Fruit fly (Drosophila melanogaster) whole organism, embryonic: Measurements from ENCODE around the gene SsRbeta.

ENCODE experiments used
- Atf-2 ChIP-seq: fragments of 200-800 bp; sonication (Bioruptor generic); optimal IDR thresholded peaks from 2 replicates; lab custom pipeline; 2016; ENCODE audit warnings: missing biosample characterization, missing genetic modification characterization
- CG10321 ChIP-seq: fragments of 200-800 bp; sonication (Bioruptor generic); IDR thresholded peaks from 2 replicates; pipeline ENCODE4 v1.3.6; 2022; ENCODE audit warnings: missing biosample characterization, missing genetic modification characterization
- CG10431 ChIP-seq: fragments of 200-800 bp; sonication (Bioruptor generic); optimal IDR thresholded peaks from 3 replicates; lab custom pipeline; 2018; ENCODE audit warnings: missing biosample characterization, mild to moderate bottlenecking, missing genetic modification characterization
- CG16815 ChIP-seq: fragments of 200-800 bp; sonication (Bioruptor generic); optimal IDR thresholded peaks from 3 replicates; lab custom pipeline; 2017; ENCODE audit warnings: missing biosample characterization, mild to moderate bottlenecking, missing genetic modification characterization
- CG17385 ChIP-seq: fragments of 200-800 bp; sonication (Bioruptor generic); optimal IDR thresholded peaks from 3 replicates; lab custom pipeline; 2018; ENCODE audit warnings: missing biosample characterization, mild to moderate bottlenecking, missing genetic modification characterization
- CG1832 ChIP-seq: fragments of 200-800 bp; sonication (Bioruptor generic); optimal IDR thresholded peaks from 2 replicates; lab custom pipeline; 2017; ENCODE audit warnings: missing biosample characterization, mild to moderate bottlenecking, missing genetic modification characterization, inconsistent platforms
- CG18764 ChIP-seq: fragments of 200-800 bp; sonication (Bioruptor generic); optimal IDR thresholded peaks from 3 replicates; lab custom pipeline; 2016; ENCODE audit warnings: missing biosample characterization, missing genetic modification characterization
- CG2678 ChIP-seq: fragments of 200-800 bp; sonication (Bioruptor generic); optimal IDR thresholded peaks from 3 replicates; lab custom pipeline; 2019; ENCODE audit warnings: missing biosample characterization, mild to moderate bottlenecking, missing genetic modification characterization, moderate library complexity
- CG2875 ChIP-seq: fragments of 200-800 bp; sonication (Bioruptor generic); optimal IDR thresholded peaks from 2 replicates; lab custom pipeline; 2017; ENCODE audit warnings: missing biosample characterization, mild to moderate bottlenecking, missing genetic modification characterization, missing genetic modification reagents
- CG30020 ChIP-seq: fragments of 200-800 bp; optimal IDR thresholded peaks from 2 replicates; lab custom pipeline; 2019; ENCODE audit warnings: missing biosample characterization, mild to moderate bottlenecking, missing genetic modification characterization, moderate library complexity
- CG3163 ChIP-seq: fragments of 200-800 bp; sonication (Bioruptor generic); optimal IDR thresholded peaks from 3 replicates; lab custom pipeline; 2016; ENCODE audit warnings: missing biosample characterization, missing genetic modification characterization
- CG32532 ChIP-seq: fragments of 200-800 bp; sonication (Bioruptor generic); IDR thresholded peaks from 2 replicates; pipeline ENCODE4 v1.3.6; 2022; ENCODE audit warnings: missing biosample characterization, missing genetic modification characterization
- CG34422 ChIP-seq: fragments of 200-800 bp; sonication (Bioruptor generic); IDR thresholded peaks from 3 replicates; pipeline ENCODE4 v1.3.6; 2022; ENCODE audit warnings: missing biosample characterization, missing genetic modification characterization
- CG4360 ChIP-seq: fragments of 200-800 bp; sonication (Bioruptor generic); IDR thresholded peaks from 2 replicates; pipeline ENCODE4 v1.3.6; 2022; ENCODE audit warnings: missing biosample characterization, missing genetic modification characterization
- CG4820 ChIP-seq: fragments of 200-800 bp; sonication (Bioruptor generic); optimal IDR thresholded peaks from 3 replicates; lab custom pipeline; 2016; ENCODE audit warnings: missing biosample characterization, missing genetic modification characterization
- CkIIα-i1 ChIP-seq: fragments of 200-800 bp; sonication (Bioruptor generic); IDR thresholded peaks from 2 replicates; pipeline ENCODE4 v1.3.6; 2022; ENCODE audit warnings: missing biosample characterization, missing genetic modification characterization
- Dref ChIP-seq: fragments of 200-800 bp; sonication (Bioruptor generic); IDR thresholded peaks from 2 replicates; pipeline ENCODE4 v1.3.6; 2022; ENCODE audit warnings: missing biosample characterization, missing genetic modification characterization
- Gsc ChIP-seq: fragments of 200-800 bp; sonication (Bioruptor generic); IDR thresholded peaks from 2 replicates; pipeline ENCODE4 v1.3.6; 2022; ENCODE audit warnings: missing biosample characterization, missing genetic modification characterization
- Hr3 ChIP-seq: fragments of 200-800 bp; sonication (Bioruptor generic); optimal IDR thresholded peaks from 3 replicates; lab custom pipeline; 2016; ENCODE audit warnings: missing biosample characterization, missing genetic modification characterization
- Med ChIP-seq: fragments of 200-800 bp; sonication (Bioruptor generic); peaks from one replicate; lab custom pipeline; 2016; ENCODE audit warnings: missing biosample characterization, missing genetic modification characterization, mild to moderate bottlenecking, inconsistent platforms, moderate library complexity
- Mes4 ChIP-seq: fragments of 200-800 bp; sonication (Bioruptor generic); optimal IDR thresholded peaks from 2 replicates; lab custom pipeline; 2016; ENCODE audit warnings: missing biosample characterization, missing genetic modification characterization
- Oaz ChIP-seq: fragments of 200-800 bp; sonication (Bioruptor generic); IDR thresholded peaks from 2 replicates; pipeline ENCODE4 v1.3.6; 2022; ENCODE audit warnings: missing biosample characterization, missing genetic modification characterization
- Rfx ChIP-seq: fragments of 200-800 bp; sonication (Bioruptor generic); IDR thresholded peaks from 2 replicates; pipeline ENCODE4 v1.3.6; 2022; ENCODE audit warnings: missing biosample characterization, missing genetic modification characterization
- Sox100B ChIP-seq: fragments of 200-800 bp; sonication (Bioruptor generic); optimal IDR thresholded peaks from 3 replicates; lab custom pipeline; 2018; ENCODE audit warnings: missing biosample characterization, mild to moderate bottlenecking, missing genetic modification characterization
- Trl ChIP-seq, 3 experiments: fragments of >200 bp in 2 of 3; fragments of 200-800 bp in 1 of 3; sonication (Bioruptor generic) in 1 of 3; optimal IDR thresholded peaks; 2 replicates in 1 of 3; 3 replicates in 2 of 3; lab custom pipeline; 2016 to 2017; ENCODE audit warnings: missing biosample characterization in 1 of 3, missing genetic modification characterization in 1 of 3
- Vsx1 ChIP-seq: fragments of 200-800 bp; sonication (Bioruptor generic); optimal IDR thresholded peaks from 2 replicates; lab custom pipeline; 2017; ENCODE audit warnings: missing biosample characterization, mild to moderate bottlenecking, missing genetic modification characterization, missing genetic modification reagents
- abd-A ChIP-seq: fragments of 200-800 bp; sonication (Bioruptor generic); optimal IDR thresholded peaks from 3 replicates; lab custom pipeline; 2019; ENCODE audit warnings: missing biosample characterization, mild to moderate bottlenecking, missing genetic modification characterization, moderate library complexity
- ash1 ChIP-seq: fragments of 200-800 bp; sonication (Bioruptor generic); optimal IDR thresholded peaks from 2 replicates; lab custom pipeline; 2018; ENCODE audit warnings: missing biosample characterization, mild to moderate bottlenecking, missing genetic modification characterization
- bsh ChIP-seq, 2 experiments: fragments of 200-800 bp; sonication (Bioruptor generic); optimal IDR thresholded peaks; 2 replicates each; lab custom pipeline; 2017 to 2018; ENCODE audit warnings: mild to moderate bottlenecking in 2 of 2, missing biosample characterization in 2 of 2, missing genetic modification characterization in 2 of 2, moderate library complexity in 1 of 2
- cato ChIP-seq: fragments of 200-800 bp; sonication (Bioruptor generic); optimal IDR thresholded peaks from 2 replicates; lab custom pipeline; 2016; ENCODE audit warnings: missing biosample characterization, missing genetic modification characterization, borderline replicate concordance
- cg ChIP-seq: fragments of 200-800 bp; sonication (Bioruptor generic); optimal IDR thresholded peaks from 3 replicates; lab custom pipeline; 2019; ENCODE audit warnings: missing biosample characterization, mild to moderate bottlenecking, missing genetic modification characterization, moderate library complexity
- dpn ChIP-seq, 2 experiments: fragments of 200-800 bp; sonication (Bioruptor generic); optimal IDR thresholded peaks; 3 replicates each; lab custom pipeline; 2016; ENCODE audit warnings: missing biosample characterization in 2 of 2, missing genetic modification characterization in 2 of 2
- ems ChIP-seq: fragments of 200-800 bp; sonication (Bioruptor generic); optimal IDR thresholded peaks from 3 replicates; lab custom pipeline; 2016; ENCODE audit warnings: missing biosample characterization, missing genetic modification characterization
- exex ChIP-seq: fragments of 200-800 bp; sonication (Bioruptor generic); optimal IDR thresholded peaks from 4 replicates; lab custom pipeline; 2018; ENCODE audit warnings: missing biosample characterization, mild to moderate bottlenecking, missing genetic modification characterization, moderate library complexity
- ftz-f1 ChIP-seq: fragments of 200-800 bp; sonication (Bioruptor generic); optimal IDR thresholded peaks from 2 replicates; lab custom pipeline; 2016; ENCODE audit warnings: missing biosample characterization, missing genetic modification characterization
- gcm ChIP-seq: fragments of 200-800 bp; sonication (Bioruptor generic); optimal IDR thresholded peaks from 2 replicates; lab custom pipeline; 2019; ENCODE audit warnings: missing biosample characterization, mild to moderate bottlenecking, missing genetic modification characterization, moderate library complexity
- nmo ChIP-seq: fragments of 200-800 bp; sonication (Bioruptor generic); optimal IDR thresholded peaks from 2 replicates; lab custom pipeline; 2018; ENCODE audit warnings: missing biosample characterization, mild to moderate bottlenecking, missing genetic modification characterization, moderate library complexity
- pros ChIP-seq: fragments of 200-800 bp; sonication (Bioruptor generic); optimal IDR thresholded peaks from 3 replicates; lab custom pipeline; 2019; ENCODE audit warnings: missing biosample characterization, mild to moderate bottlenecking, missing genetic modification characterization, moderate library complexity
- sd ChIP-seq: fragments of 200-800 bp; sonication (Bioruptor generic); optimal IDR thresholded peaks from 3 replicates; lab custom pipeline; 2018; ENCODE audit warnings: missing biosample characterization, mild to moderate bottlenecking, missing genetic modification characterization, moderate library complexity
- sens ChIP-seq: fragments of 200-800 bp; sonication (Bioruptor generic); peaks from one replicate; lab custom pipeline; 2016; ENCODE audit warnings: missing biosample characterization, missing genetic modification characterization
- sim ChIP-seq: fragments of 200-800 bp; sonication (Bioruptor generic); IDR thresholded peaks from 2 replicates; pipeline ENCODE4 v1.3.6; 2022; ENCODE audit warnings: missing biosample characterization, missing genetic modification characterization
- sob ChIP-seq: fragments of 200-800 bp; sonication (Bioruptor generic); IDR thresholded peaks from 2 replicates; pipeline ENCODE4 v1.3.6; 2022; ENCODE audit warnings: missing biosample characterization, missing genetic modification characterization
- sug ChIP-seq: fragments of 200-800 bp; optimal IDR thresholded peaks from 2 replicates; lab custom pipeline; 2019; ENCODE audit warnings: missing biosample characterization, mild to moderate bottlenecking, missing genetic modification characterization, moderate library complexity
- tll ChIP-seq, 2 experiments: fragments of 200-800 bp in 1 of 2; fragments of >200 bp in 1 of 2; sonication (Bioruptor generic) in 1 of 2; optimal IDR thresholded peaks; 2 replicates each; lab custom pipeline; 2017 to 2019; ENCODE audit warnings: missing biosample characterization in 2 of 2, missing genetic modification characterization in 2 of 2, mild to moderate bottlenecking in 1 of 2, moderate library complexity in 1 of 2
- toy ChIP-seq: fragments of 200-800 bp; sonication (Bioruptor generic); IDR thresholded peaks from 2 replicates; pipeline ENCODE4 v1.3.6; 2022; ENCODE audit warnings: missing biosample characterization, missing genetic modification characterization
- zen2 ChIP-seq: fragments of 200-800 bp; sonication (Bioruptor generic); IDR thresholded peaks from 3 replicates; pipeline ENCODE4 v1.3.6; 2022; ENCODE audit warnings: missing biosample characterization, missing genetic modification characterization; ENCODE audit not compliant: partially characterized antibody

The SsRbeta gene

dm6 chr3L:16160420-16161069 is 31.1 kb downstream of the SsRbeta start (continued):
- TF ChIP-seq Vsx1 (GFP tag; lab: Kevin White, UChicago) (no peak), Atf-2 (GFP tag; lab: Kevin White, UChicago) (peak; percentile 35), ems (GFP tag; lab: Kevin White, UChicago) (peak; percentile 19), abd-A (tag; lab: Kevin White, UChicago) (no peak), CG34422 (GFP tag; lab: Robert Waterston, UW) (peak; percentile 33; the same call in 1 of the 3 replicates), CG16815 (GFP tag; lab: Kevin White, UChicago) (peak; percentile 39), Dref (no peak), CkIIα-i1 (GFP tag; lab: Robert Waterston, UW) (no peak), dpn (GFP tag; optimal IDR thresholded peaks at IDR 0.05; lab: Kevin White, UChicago) (peak; percentile 55 to 62), Gsc (GFP tag; lab: Robert Waterston, UW) (no peak), pros (no peak), CG2678 (tag; lab: Kevin White, UChicago) (peak; percentile 86), Hr3 (GFP tag; lab: Kevin White, UChicago) (peak; percentile 56), Oaz (GFP tag; lab: Robert Waterston, UW) (peak; percentile 13; the same call in 1 of the 2 replicates), CG18764 (GFP tag; lab: Kevin White, UChicago) (no peak), CG1832 (GFP tag; lab: Kevin White, UChicago) (no peak), gcm (GFP tag; lab: Kevin White, UChicago) (no peak), toy (GFP tag; lab: Robert Waterston, UW) (no peak)
- TF ChIP-seq, all 482 proteins: peak for 252

- TF ChIP-seq Sox100B (GFP tag; lab: Kevin White, UChicago) (no peak), sd (no peak), exex (peak; percentile 73), Med (GFP tag; lab: Kevin White, UChicago) (peak; percentile 21), CG10321 (GFP tag; lab: Robert Waterston, UW) (0 out of 2 replicates have a peak, but pooled peaks have one; percentile 9), CG10431 (peak; percentile 26), sug (peak; percentile 31), sens (peak; percentile 12), ftz-f1 (peak; percentile 45), CG17385 (GFP tag; lab: Kevin White, UChicago) (no peak), Rfx (GFP tag; lab: Robert Waterston, UW) (no peak), zen2 (GFP tag; lab: Robert Waterston, UW) (0 out of 3 replicates have a peak, but pooled peaks have one; percentile 7), CG32532 (no peak)
These were observed 31.7 kb downstream of the SsRbeta start for dm6 chr3L:16161131-16161530.

dm6 chr3L:16161847-16162556 is 32.6 kb downstream of the SsRbeta start:
- TF ChIP-seq bsh (GFP tag; optimal IDR thresholded peaks at IDR 0.05; lab: Kevin White, UChicago) = peak; percentile 75 to 78
- peak; percentile 27 for TF ChIP-seq CG2875 (GFP tag; lab: Kevin White, UChicago)
- peak; percentile 57 to 87 for TF ChIP-seq Trl (optimal IDR thresholded peaks at IDR 0.05; lab: Kevin White, UChicago)
- TF ChIP-seq Trl (GFP tag; optimal IDR thresholded peaks at IDR 0.05; lab: Kevin White, UChicago) = peak; percentile 37
- TF ChIP-seq CG4820 (GFP tag; lab: Kevin White, UChicago) = peak; percentile 51
- peak; percentile 72 for TF ChIP-seq CG32532
- TF ChIP-seq ash1 (GFP tag; lab: Kevin White, UChicago) = no peak
- TF ChIP-seq nmo (GFP tag; lab: Kevin White, UChicago) = peak; percentile 66
- TF ChIP-seq CG30020 = no peak
- no peak; the same call in 1 of the 2 replicates for TF ChIP-seq sob
- TF ChIP-seq Vsx1 (GFP tag; lab: Kevin White, UChicago) = no peak
- peak; percentile 38 for TF ChIP-seq cato (GFP tag; lab: Kevin White, UChicago)
- TF ChIP-seq cg (GFP tag; lab: Kevin White, UChicago) = peak; percentile 82
- no peak for TF ChIP-seq CG4360 (GFP tag; lab: Robert Waterston, UW)
- TF ChIP-seq Mes4 (GFP tag; lab: Kevin White, UChicago) = peak; percentile 42
- peak; percentile 88 for TF ChIP-seq CG3163
- TF ChIP-seq sim (GFP tag; lab: Robert Waterston, UW) = peak; percentile 24; the same call in 1 of the 2 replicates
- no peak for TF ChIP-seq ftz-f1
- no peak for TF ChIP-seq tll (GFP tag; optimal IDR thresholded peaks at IDR 0.05; lab: Kevin White, UChicago)
